Fruit fly (Drosophila melanogaster) whole organism, embryonic: ENCODE data around the gene CG7333.

Source experiments
- Atf3 ChIP-seq: fragments of 200-800 bp; sonication (Bioruptor generic); optimal IDR thresholded peaks from 3 replicates; lab custom pipeline; 2016; ENCODE audit warnings: missing biosample characterization, missing genetic modification characterization
- B-H2 ChIP-seq: fragments of 200-800 bp; sonication (Bioruptor generic); optimal IDR thresholded peaks from 2 replicates; lab custom pipeline; 2018; ENCODE audit warnings: missing biosample characterization, mild to moderate bottlenecking, missing genetic modification characterization
- Bdp1 ChIP-seq: fragments of 200-800 bp; sonication (Bioruptor generic); optimal IDR thresholded peaks from 3 replicates; lab custom pipeline; 2016; ENCODE audit warnings: missing biosample characterization, missing genetic modification characterization
- Blimp-1 ChIP-seq: fragments of 200-800 bp; sonication (Bioruptor generic); optimal IDR thresholded peaks from 3 replicates; lab custom pipeline; 2018; ENCODE audit warnings: missing biosample characterization, missing genetic modification characterization, mild to moderate bottlenecking, moderate library complexity, missing genetic modification reagents
- CG1024 ChIP-seq: fragments of 200-800 bp; sonication (Bioruptor generic); IDR thresholded peaks from 2 replicates; pipeline ENCODE4 v1.3.6; 2022; ENCODE audit warnings: missing biosample characterization, missing genetic modification characterization
- CG10462 ChIP-seq: fragments of 200-800 bp; sonication (Bioruptor generic); optimal IDR thresholded peaks from 2 replicates; lab custom pipeline; 2016; ENCODE audit warnings: missing biosample characterization, missing genetic modification characterization
- CG11504 ChIP-seq: fragments of 200-800 bp; sonication (Bioruptor generic); optimal IDR thresholded peaks from 3 replicates; lab custom pipeline; 2019; ENCODE audit warnings: missing biosample characterization, mild to moderate bottlenecking, missing genetic modification characterization, moderate library complexity
- CG12659 ChIP-seq: fragments of 200-800 bp; sonication (Bioruptor generic); optimal IDR thresholded peaks from 3 replicates; lab custom pipeline; 2017; ENCODE audit warnings: mild to moderate bottlenecking, missing biosample characterization, missing genetic modification reagents, missing genetic modification characterization
- CG12744 ChIP-seq: fragments of 200-800 bp; sonication (Bioruptor generic); optimal IDR thresholded peaks from 2 replicates; lab custom pipeline; 2016; ENCODE audit warnings: missing biosample characterization, missing genetic modification characterization
- CG13624 ChIP-seq: fragments of 200-800 bp; sonication (Bioruptor generic); optimal IDR thresholded peaks from 2 replicates; lab custom pipeline; 2016; ENCODE audit warnings: missing biosample characterization, missing genetic modification characterization
- CG14014 ChIP-seq: fragments of 200-800 bp; sonication (Bioruptor generic); IDR thresholded peaks from 2 replicates; pipeline ENCODE4 v1.3.6; 2022; ENCODE audit warnings: missing biosample characterization, missing genetic modification characterization
- CG14667 ChIP-seq: fragments of 200-800 bp; sonication (Bioruptor generic); IDR thresholded peaks from 2 replicates; pipeline ENCODE4 v1.3.6; 2022; ENCODE audit warnings: missing biosample characterization, missing genetic modification characterization
- CG15696 ChIP-seq: fragments of 200-800 bp; sonication (Bioruptor generic); optimal IDR thresholded peaks from 2 replicates; lab custom pipeline; 2019; ENCODE audit warnings: missing biosample characterization, mild to moderate bottlenecking, missing genetic modification characterization, moderate library complexity
- CG18764 ChIP-seq: fragments of 200-800 bp; sonication (Bioruptor generic); optimal IDR thresholded peaks from 3 replicates; lab custom pipeline; 2016; ENCODE audit warnings: missing biosample characterization, missing genetic modification characterization
- CG3726 ChIP-seq: fragments of 200-800 bp; sonication (Bioruptor generic); IDR thresholded peaks from 3 replicates; pipeline ENCODE4, ENCODE4 v1.3.6; 2022; ENCODE audit warnings: missing biosample characterization, missing genetic modification characterization
- CG3995 ChIP-seq: fragments of 200-800 bp; sonication (Bioruptor generic); optimal IDR thresholded peaks from 3 replicates; lab custom pipeline; 2016; ENCODE audit warnings: missing biosample characterization, missing genetic modification characterization
- CG43689 ChIP-seq: fragments of 200-800 bp; sonication (Bioruptor generic); IDR thresholded peaks from 2 replicates; pipeline ENCODE4 v1.3.6; 2022; ENCODE audit warnings: missing biosample characterization, missing genetic modification characterization
- CG4820 ChIP-seq: fragments of 200-800 bp; sonication (Bioruptor generic); optimal IDR thresholded peaks from 3 replicates; lab custom pipeline; 2016; ENCODE audit warnings: missing biosample characterization, missing genetic modification characterization
- CG7372 ChIP-seq: fragments of 200-800 bp; sonication (Bioruptor generic); IDR thresholded peaks from 2 replicates; pipeline ENCODE4 v1.3.6; 2022; ENCODE audit warnings: missing biosample characterization, missing genetic modification characterization
- CG8924 ChIP-seq: fragments of 200-800 bp; optimal IDR thresholded peaks from 3 replicates; lab custom pipeline; 2019; ENCODE audit warnings: missing biosample characterization, mild to moderate bottlenecking, missing genetic modification characterization, moderate library complexity
- CG9437 ChIP-seq: fragments of 200-800 bp; sonication (Bioruptor generic); optimal IDR thresholded peaks from 2 replicates; lab custom pipeline; 2018; ENCODE audit warnings: missing biosample characterization, mild to moderate bottlenecking, missing genetic modification characterization
- CTCF ChIP-seq: fragments of 200-800 bp; sonication (Bioruptor generic); optimal IDR thresholded peaks from 2 replicates; lab custom pipeline; 2017; ENCODE audit warnings: missing biosample characterization, mild to moderate bottlenecking, missing genetic modification characterization, moderate library complexity
- CoRest ChIP-seq: fragments of 200-800 bp; sonication (Bioruptor generic); optimal IDR thresholded peaks from 3 replicates; lab custom pipeline; 2018; ENCODE audit warnings: missing biosample characterization, mild to moderate bottlenecking, missing genetic modification characterization, moderate library complexity
- CrebB ChIP-seq: fragments of 200-800 bp; sonication (Bioruptor generic); optimal IDR thresholded peaks from 3 replicates; lab custom pipeline; 2018; ENCODE audit warnings: missing biosample characterization, mild to moderate bottlenecking, missing genetic modification characterization
- Deaf1 ChIP-seq: fragments of 200-800 bp; optimal IDR thresholded peaks from 3 replicates; lab custom pipeline; 2019; ENCODE audit warnings: missing biosample characterization, mild to moderate bottlenecking, missing genetic modification characterization, moderate library complexity
- Dip3 ChIP-seq: fragments of 200-800 bp; sonication (Bioruptor generic); optimal IDR thresholded peaks from 3 replicates; lab custom pipeline; 2016; ENCODE audit warnings: missing biosample characterization, missing genetic modification characterization
- E2f1 ChIP-seq: fragments of 200-800 bp; sonication (Bioruptor generic); IDR thresholded peaks from 2 replicates; pipeline ENCODE4 v1.3.6; 2022; ENCODE audit warnings: missing biosample characterization, missing genetic modification characterization
- Elba2 ChIP-seq: fragments of 200-800 bp; sonication (Bioruptor generic); optimal IDR thresholded peaks from 3 replicates; lab custom pipeline; 2016; ENCODE audit warnings: missing biosample characterization, missing genetic modification characterization
- Fer2 ChIP-seq: fragments of 200-800 bp; sonication (Bioruptor generic); optimal IDR thresholded peaks from 2 replicates; lab custom pipeline; 2018; ENCODE audit warnings: missing biosample characterization, mild to moderate bottlenecking, missing genetic modification characterization, moderate library complexity
- Hmx ChIP-seq: fragments of 200-800 bp; sonication (Bioruptor generic); optimal IDR thresholded peaks from 2 replicates; lab custom pipeline; 2016; ENCODE audit warnings: missing biosample characterization, missing genetic modification characterization
- Lpt ChIP-seq: fragments of >200 bp; optimal IDR thresholded peaks from 2 replicates; lab custom pipeline; 2018; ENCODE audit warnings: missing biosample characterization, missing genetic modification characterization
- Oli ChIP-seq: fragments of 200-800 bp; sonication (Bioruptor generic); optimal IDR thresholded peaks from 2 replicates; lab custom pipeline; 2018; ENCODE audit warnings: missing biosample characterization, mild to moderate bottlenecking, missing genetic modification characterization, moderate library complexity
- Six4 ChIP-seq: fragments of 200-800 bp; sonication (Bioruptor generic); optimal IDR thresholded peaks from 2 replicates; lab custom pipeline; 2016; ENCODE audit warnings: missing biosample characterization, missing genetic modification characterization
- Sox100B ChIP-seq: fragments of 200-800 bp; sonication (Bioruptor generic); optimal IDR thresholded peaks from 3 replicates; lab custom pipeline; 2018; ENCODE audit warnings: missing biosample characterization, mild to moderate bottlenecking, missing genetic modification characterization
- Sry-β ChIP-seq: fragments of 200-800 bp; sonication (Bioruptor generic); optimal IDR thresholded peaks from 2 replicates; lab custom pipeline; 2018; ENCODE audit warnings: missing biosample characterization, mild to moderate bottlenecking, missing genetic modification characterization, moderate library complexity
- Xrp1 ChIP-seq: fragments of 200-800 bp; sonication (Bioruptor generic); IDR thresholded peaks from 2 replicates; pipeline ENCODE4 v1.3.6; 2022; ENCODE audit warnings: missing biosample characterization, missing genetic modification characterization
- ase ChIP-seq: fragments of 200-800 bp; sonication (Bioruptor generic); IDR thresholded peaks from 3 replicates; pipeline ENCODE4 v1.3.6; 2022; ENCODE audit warnings: missing biosample characterization, missing genetic modification characterization
- croc ChIP-seq: fragments of 200-800 bp; sonication (Bioruptor generic); conservative IDR thresholded peaks from 3 replicates; pipeline ENCODE4 v1.3.6; 2022; ENCODE audit warnings: missing biosample characterization, missing genetic modification characterization
- dm ChIP-seq: fragments of 200-800 bp; sonication (Bioruptor generic); optimal IDR thresholded peaks from 3 replicates; lab custom pipeline; 2016; ENCODE audit warnings: missing biosample characterization, missing genetic modification characterization
- grau ChIP-seq: fragments of 200-800 bp; optimal IDR thresholded peaks from 3 replicates; lab custom pipeline; 2019; ENCODE audit warnings: missing biosample characterization, mild to moderate bottlenecking, missing genetic modification characterization, moderate library complexity
- gt ChIP-seq: fragments of 200-800 bp; sonication (Bioruptor generic); IDR thresholded peaks from 2 replicates; pipeline ENCODE4 v1.3.6; 2022; ENCODE audit warnings: missing biosample characterization, missing genetic modification characterization
- kay ChIP-seq: fragments of 200-800 bp; sonication (Bioruptor generic); optimal IDR thresholded peaks from 2 replicates; lab custom pipeline; 2016; ENCODE audit warnings: missing biosample characterization, missing genetic modification characterization
- lilli ChIP-seq: fragments of 200-800 bp; sonication (Bioruptor generic); optimal IDR thresholded peaks from 3 replicates; lab custom pipeline; 2016; ENCODE audit warnings: missing biosample characterization, missing genetic modification characterization
- peb ChIP-seq: fragments of 200-800 bp; sonication (Bioruptor generic); IDR thresholded peaks from 2 replicates; pipeline ENCODE4 v1.3.6; 2022; ENCODE audit warnings: missing biosample characterization, missing genetic modification characterization
- phol ChIP-seq: fragments of 200-800 bp; sonication (Bioruptor generic); optimal IDR thresholded peaks from 3 replicates; lab custom pipeline; 2018; ENCODE audit warnings: missing biosample characterization, mild to moderate bottlenecking, missing genetic modification characterization, moderate library complexity
- pros ChIP-seq: fragments of 200-800 bp; sonication (Bioruptor generic); optimal IDR thresholded peaks from 3 replicates; lab custom pipeline; 2019; ENCODE audit warnings: missing biosample characterization, mild to moderate bottlenecking, missing genetic modification characterization, moderate library complexity
- row ChIP-seq: fragments of 200-800 bp; sonication (Bioruptor generic); IDR thresholded peaks from 3 replicates; pipeline ENCODE4 v1.3.6; 2022; ENCODE audit warnings: missing biosample characterization, missing genetic modification characterization
- schlank ChIP-seq: fragments of 200-800 bp; sonication (Bioruptor generic); optimal IDR thresholded peaks from 2 replicates; lab custom pipeline; 2018; ENCODE audit warnings: missing biosample characterization, mild to moderate bottlenecking, missing genetic modification characterization
- so ChIP-seq: fragments of 200-800 bp; sonication (Bioruptor generic); IDR thresholded peaks from 3 replicates; pipeline ENCODE4 v1.3.6; 2022; ENCODE audit warnings: missing biosample characterization, missing genetic modification characterization
- tin ChIP-seq: fragments of 200-800 bp; sonication (Bioruptor generic); optimal IDR thresholded peaks from 3 replicates; lab custom pipeline; 2016; ENCODE audit warnings: missing biosample characterization, missing genetic modification characterization
- tna ChIP-seq: fragments of 200-800 bp; sonication (Bioruptor generic); IDR thresholded peaks from 2 replicates; pipeline ENCODE4 v1.3.6; 2022; ENCODE audit warnings: missing biosample characterization, missing genetic modification characterization; ENCODE audit not compliant: partially characterized antibody
- vfl ChIP-seq: fragments of 200-800 bp; sonication (Bioruptor generic); optimal IDR thresholded peaks from 2 replicates; lab custom pipeline; 2016; ENCODE audit warnings: missing biosample characterization, missing genetic modification characterization
- zfh2 ChIP-seq: fragments of 200-800 bp; sonication (Bioruptor generic); optimal IDR thresholded peaks from 2 replicates; lab custom pipeline; 2016; ENCODE audit warnings: missing biosample characterization, missing genetic modification characterization

CG7333 gene

DNA sequence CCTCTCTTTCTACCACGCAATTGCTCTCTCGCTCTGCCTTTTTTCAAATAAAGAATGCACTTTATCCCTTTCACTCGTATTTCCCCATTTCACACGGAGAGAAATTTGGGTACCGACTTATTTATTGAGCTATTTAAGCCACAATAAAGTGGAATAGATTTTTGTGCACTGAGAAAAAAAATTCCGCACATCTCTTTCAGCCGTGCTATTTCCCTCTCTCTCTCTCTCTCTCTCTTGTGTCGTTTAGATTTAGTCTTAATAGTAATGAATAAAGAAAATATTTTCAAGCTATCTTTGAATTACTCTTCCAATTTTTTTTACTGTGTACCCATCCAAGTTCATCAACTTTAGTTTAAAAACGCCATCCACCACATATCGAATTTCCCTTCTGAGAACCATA, 23.2 kb downstream of the CG7333 start (continued):
- no peak for TF ChIP-seq B-H2 (GFP tag; lab: Kevin White, UChicago)
- peak; percentile 28 for TF ChIP-seq Sox100B (GFP tag; lab: Kevin White, UChicago)
- TF ChIP-seq Elba2 (GFP tag; lab: Kevin White, UChicago) = no peak
- no peak for TF ChIP-seq Hmx (GFP tag; lab: Kevin White, UChicago)
- TF ChIP-seq lilli = peak; percentile 60
- TF ChIP-seq croc (GFP tag; lab: Robert Waterston, UW) = peak; percentile 45; the same call in 2 of the 3 replicates
- TF ChIP-seq schlank (tag; lab: Kevin White, UChicago) = no peak
- TF ChIP-seq peb (GFP tag; lab: Robert Waterston, UW) = peak; percentile 27; the same call in 1 of the 2 replicates
- no peak for TF ChIP-seq dm (GFP tag; lab: Kevin White, UChicago)
- TF ChIP-seq CG12659 = peak; percentile 33
- no peak for TF ChIP-seq vfl
- peak; percentile 17; the same call in 1 of the 2 replicates for TF ChIP-seq CG7372 (GFP tag; lab: Robert Waterston, UW)
- TF ChIP-seq Fer2 (tag; lab: Kevin White, UChicago) = no peak
- peak; percentile 34 for TF ChIP-seq zfh2 (GFP tag; lab: Kevin White, UChicago)
- peak; percentile 36 for TF ChIP-seq Six4 (GFP tag; lab: Kevin White, UChicago)
- TF ChIP-seq Deaf1 (tag; lab: Kevin White, UChicago) = no peak
- TF ChIP-seq CG13624 (GFP tag; lab: Kevin White, UChicago) = peak; percentile 56
- TF ChIP-seq so = peak; percentile 58; the same call in 1 of the 3 replicates
- TF ChIP-seq tna (GFP tag; lab: Robert Waterston, UW) = no peak
- TF ChIP-seq CG10462 (GFP tag; lab: Kevin White, UChicago) = peak; percentile 29
- TF ChIP-seq CG18764 (GFP tag; lab: Kevin White, UChicago) = peak; percentile 44
- peak; percentile 56 for TF ChIP-seq grau (tag; lab: Kevin White, UChicago)
- no peak for TF ChIP-seq Lpt
- peak; percentile 26 for TF ChIP-seq CG9437 (GFP tag; lab: Kevin White, UChicago)
- TF ChIP-seq CG4820 (GFP tag; lab: Kevin White, UChicago) = peak; percentile 45
- TF ChIP-seq kay (GFP tag; lab: Kevin White, UChicago) = no peak
- TF ChIP-seq CG15696 (tag; lab: Kevin White, UChicago) = no peak
- no peak for TF ChIP-seq pros
- no peak for TF ChIP-seq CTCF (GFP tag; lab: Kevin White, UChicago)
- TF ChIP-seq ase = 0 out of 3 replicates have a peak, but pooled peaks have one; percentile 59
- TF ChIP-seq CG14014 (GFP tag; lab: Robert Waterston, UW) = peak; percentile 68
- TF ChIP-seq tin = peak; percentile 37
- TF ChIP-seq CG1024 (GFP tag; lab: Robert Waterston, UW) = no peak
- TF ChIP-seq Sry-β (GFP tag; lab: Kevin White, UChicago) = no peak
- peak; percentile 46 for TF ChIP-seq CoRest (tag; lab: Kevin White, UChicago)
- peak; percentile 72; the same call in 1 of the 2 replicates for TF ChIP-seq Xrp1 (GFP tag; lab: Robert Waterston, UW)
- TF ChIP-seq CG3726 (GFP tag; lab: Robert Waterston, UW) = peak; percentile 55; the same call in 1 of the 3 replicates
- TF ChIP-seq Bdp1 (GFP tag; lab: Kevin White, UChicago) = no peak
- TF ChIP-seq CrebB (tag; lab: Kevin White, UChicago) = no peak
- TF ChIP-seq phol = peak; percentile 62
- TF ChIP-seq E2f1 (GFP tag; lab: Robert Waterston, UW) = peak; percentile 53
- TF ChIP-seq Dip3 (GFP tag; lab: Kevin White, UChicago) = peak; percentile 29
- peak; percentile 46 for TF ChIP-seq CG12744 (GFP tag; lab: Kevin White, UChicago)
- no peak for TF ChIP-seq gt (GFP tag; lab: Robert Waterston, UW)
- TF ChIP-seq CG3995 (GFP tag; lab: Kevin White, UChicago) = no peak
- TF ChIP-seq Blimp-1 (GFP tag; lab: Kevin White, UChicago) = peak; percentile 60
- peak; percentile 68 for TF ChIP-seq row (GFP tag; lab: Robert Waterston, UW)
- peak; percentile 73 for TF ChIP-seq Oli (tag; lab: Kevin White, UChicago)
- TF ChIP-seq CG11504 (tag; lab: Kevin White, UChicago) = peak; percentile 74
- TF ChIP-seq CG43689 (GFP tag; lab: Robert Waterston, UW) = peak; percentile 40
- TF ChIP-seq Atf3 (GFP tag; lab: Kevin White, UChicago) = peak; percentile 44
- no peak for TF ChIP-seq CG14667 (GFP tag; lab: Robert Waterston, UW)
- TF ChIP-seq CG8924 = peak; percentile 19
